Worm (Caenorhabditis elegans) whole organism, L1 larva: ENCODE measurements around the gene prp-9.
A peak's percentile ranks its signal among the peaks of the same experiment; 100 is the strongest.

Experiments used
- C16A3.4 ChIP-seq: fragments of 150-350 bp; optimal IDR thresholded peaks from 2 replicates; lab custom pipeline; 2014; ENCODE audit warnings: missing biosample characterization, missing genetic modification characterization
- C34B4.2 ChIP-seq: sonication (generic microtip); optimal IDR thresholded peaks from 2 replicates; lab custom pipeline; 2017; ENCODE audit warnings: mild to moderate bottlenecking, missing genetic modification characterization, missing compliant biosample characterization
- F16B12.6 ChIP-seq: fragments of 150-350 bp; optimal IDR thresholded peaks from 2 replicates; lab custom pipeline; 2014; ENCODE audit warnings: missing biosample characterization, missing genetic modification characterization
- Y116A8C.19 ChIP-seq: sonication (generic microtip); optimal IDR thresholded peaks from 2 replicates; lab custom pipeline; 2016; ENCODE audit warnings: missing compliant biosample characterization, missing genetic modification characterization, borderline replicate concordance
- aly-2 ChIP-seq: fragments of 150-350 bp; optimal IDR thresholded peaks from 2 replicates; lab custom pipeline; 2014; ENCODE audit warnings: missing biosample characterization, missing genetic modification characterization
- ama-1 ChIP-seq: fragments of 150-350 bp; optimal IDR thresholded peaks from 2 replicates; lab custom pipeline; 2014
- blmp-1 ChIP-seq: fragments of 150-350 bp; optimal IDR thresholded peaks from 2 replicates; lab custom pipeline; 2014; ENCODE audit warnings: missing biosample characterization, missing genetic modification characterization
- ceh-63 ChIP-seq: fragments of 200-800 bp; sonication (Bioruptor generic); optimal IDR thresholded peaks from 2 replicates; lab custom pipeline; 2018; ENCODE audit warnings: mild to moderate bottlenecking, missing genetic modification characterization, missing compliant biosample characterization
- ceh-8 ChIP-seq: fragments of 200-800 bp; sonication (Bioruptor generic); optimal IDR thresholded peaks from 2 replicates; lab custom pipeline; 2018; ENCODE audit warnings: mild to moderate bottlenecking, missing genetic modification characterization, moderate library complexity, missing compliant biosample characterization
- ceh-88 ChIP-seq: fragments of 200-800 bp; sonication (Bioruptor generic); IDR thresholded peaks from 2 replicates; pipeline ENCODE4 v1.3.6; 2022; ENCODE audit warnings: missing genetic modification characterization, missing compliant biosample characterization
- ces-1 ChIP-seq: fragments of 150-350 bp; optimal IDR thresholded peaks from 2 replicates; lab custom pipeline; 2014; ENCODE audit warnings: missing biosample characterization, missing genetic modification reagents, missing genetic modification characterization
- dsc-1 ChIP-seq: sonication (generic microtip); optimal IDR thresholded peaks from 2 replicates; lab custom pipeline; 2016; ENCODE audit warnings: mild to moderate bottlenecking, missing genetic modification characterization, missing compliant biosample characterization
- efl-1 ChIP-seq, 4 experiments: fragments of 150-350 bp; optimal IDR thresholded peaks in 3 of 4; peaks in 1 of 4; 1 replicate in 1 of 4; 2 replicates in 3 of 4; lab custom pipeline; 2014; ENCODE audit warnings: missing biosample characterization in 2 of 4, missing genetic modification characterization in 2 of 4, missing genetic modification reagents in 2 of 4
- efl-3 ChIP-seq: fragments of 200-800 bp; sonication (Bioruptor generic); optimal IDR thresholded peaks from 2 replicates; lab custom pipeline; 2018; ENCODE audit warnings: mild to moderate bottlenecking, missing genetic modification characterization, missing compliant biosample characterization
- elt-2 ChIP-seq: sonication (generic microtip); optimal IDR thresholded peaks from 2 replicates; lab custom pipeline; 2016; ENCODE audit warnings: missing genetic modification characterization, mild to moderate bottlenecking, inconsistent platforms, missing compliant biosample characterization, missing genetic modification reagents
- elt-3 ChIP-seq, 6 experiments: fragments of 150-350 bp in 1 of 6; sonication (generic microtip); optimal IDR thresholded peaks; 2 replicates each; lab custom pipeline; 2017 to 2018; ENCODE audit warnings: missing biosample characterization in 6 of 6, missing genetic modification characterization in 6 of 6, inconsistent platforms in 1 of 6
- fkh-10 ChIP-seq: sonication (generic microtip); optimal IDR thresholded peaks from 2 replicates; lab custom pipeline; 2017; ENCODE audit warnings: missing biosample characterization, missing genetic modification reagents, missing genetic modification characterization
- fkh-4 ChIP-seq: sonication (generic microtip); optimal IDR thresholded peaks from 2 replicates; lab custom pipeline; 2016; ENCODE audit warnings: missing compliant biosample characterization, missing genetic modification characterization, borderline replicate concordance
- fos-1 ChIP-seq: fragments of 150-350 bp; optimal IDR thresholded peaks from 2 replicates; lab custom pipeline; 2014; ENCODE audit warnings: missing biosample characterization, missing genetic modification characterization
- hlh-17 ChIP-seq: fragments of 200-800 bp; sonication (Bioruptor generic); optimal IDR thresholded peaks from 2 replicates; lab custom pipeline; 2018; ENCODE audit warnings: missing genetic modification characterization, mild to moderate bottlenecking, missing compliant biosample characterization, moderate library complexity, borderline replicate concordance
- hpl-2 ChIP-seq: fragments of 150-350 bp; optimal IDR thresholded peaks from 2 replicates; lab custom pipeline; 2014; ENCODE audit warnings: missing biosample characterization, missing genetic modification reagents, missing genetic modification characterization
- lin-13 ChIP-seq: fragments of 150-350 bp; optimal IDR thresholded peaks from 2 replicates; lab custom pipeline; 2014; ENCODE audit warnings: missing biosample characterization, missing genetic modification reagents, missing genetic modification characterization
- lin-14 ChIP-seq: fragments of 200-800 bp; sonication (Bioruptor generic); optimal IDR thresholded peaks from 2 replicates; lab custom pipeline; 2018; ENCODE audit warnings: mild to moderate bottlenecking, missing genetic modification characterization, moderate library complexity, missing compliant biosample characterization
- lin-15B ChIP-seq: fragments of 150-350 bp; sonication (generic microtip); optimal IDR thresholded peaks from 3 replicates; lab custom pipeline; 2014; ENCODE audit warnings: missing biosample characterization, missing genetic modification characterization
- lin-35 ChIP-seq, 2 experiments: fragments of 150-350 bp; optimal IDR thresholded peaks; 2 replicates each; lab custom pipeline; 2014; ENCODE audit warnings: missing biosample characterization in 2 of 2, missing genetic modification characterization in 2 of 2, missing genetic modification reagents in 2 of 2
- lin-39 ChIP-seq: fragments of 150-350 bp; optimal IDR thresholded peaks from 2 replicates; lab custom pipeline; 2014; ENCODE audit warnings: missing biosample characterization, missing genetic modification reagents, missing genetic modification characterization
- lsy-2 ChIP-seq, 2 experiments: fragments of 150-350 bp; optimal IDR thresholded peaks; 2 replicates each; lab custom pipeline; 2014; ENCODE audit warnings: missing biosample characterization in 2 of 2, missing genetic modification characterization in 2 of 2
- mdl-1 ChIP-seq, 2 experiments: fragments of 150-350 bp; optimal IDR thresholded peaks; 2 replicates each; lab custom pipeline; 2014 to 2017; ENCODE audit warnings: missing biosample characterization in 2 of 2, missing genetic modification characterization in 2 of 2, inconsistent platforms in 1 of 2
- mef-2 ChIP-seq: fragments of 150-350 bp; optimal IDR thresholded peaks from 2 replicates; lab custom pipeline; 2014; ENCODE audit warnings: missing biosample characterization, missing genetic modification characterization
- mep-1 ChIP-seq: fragments of 150-350 bp; optimal IDR thresholded peaks from 2 replicates; lab custom pipeline; 2014; ENCODE audit warnings: missing biosample characterization, missing genetic modification characterization
- nhr-19 ChIP-seq: fragments of 200-800 bp; sonication (Bioruptor generic); conservative IDR thresholded peaks from 2 replicates; pipeline ENCODE4 v1.3.6; 2022; ENCODE audit warnings: missing genetic modification characterization, missing compliant biosample characterization
- nhr-20 ChIP-seq: sonication (generic microtip); optimal IDR thresholded peaks from 2 replicates; lab custom pipeline; 2016; ENCODE audit warnings: mild to moderate bottlenecking, missing genetic modification characterization, missing compliant biosample characterization
- nhr-237 ChIP-seq: fragments of 150-350 bp; optimal IDR thresholded peaks from 2 replicates; lab custom pipeline; 2014; ENCODE audit warnings: missing biosample characterization, missing genetic modification characterization
- nhr-28 ChIP-seq: fragments of 150-350 bp; optimal IDR thresholded peaks from 2 replicates; lab custom pipeline; 2014; ENCODE audit warnings: missing biosample characterization, missing genetic modification characterization
- nhr-47 ChIP-seq: sonication (generic microtip); optimal IDR thresholded peaks from 2 replicates; lab custom pipeline; 2016; ENCODE audit warnings: mild to moderate bottlenecking, missing genetic modification characterization, moderate library complexity, missing compliant biosample characterization
- nhr-71 ChIP-seq: sonication (generic microtip); optimal IDR thresholded peaks from 2 replicates; lab custom pipeline; 2016; ENCODE audit warnings: mild to moderate bottlenecking, missing genetic modification characterization, moderate library complexity, missing compliant biosample characterization
- nhr-85 ChIP-seq: sonication (generic microtip); peaks from one replicate; lab custom pipeline; 2016; ENCODE audit warnings: missing genetic modification characterization, inconsistent platforms, missing compliant biosample characterization
- nhr-90 ChIP-seq: sonication (generic microtip); optimal IDR thresholded peaks from 2 replicates; lab custom pipeline; 2016; ENCODE audit warnings: mild to moderate bottlenecking, missing genetic modification characterization, missing compliant biosample characterization; ENCODE audit not compliant: poor library complexity
- rnt-1 ChIP-seq: sonication (generic microtip); optimal IDR thresholded peaks from 2 replicates; lab custom pipeline; 2016; ENCODE audit warnings: mild to moderate bottlenecking, missing genetic modification characterization, moderate library complexity, missing compliant biosample characterization
- skn-1 ChIP-seq: fragments of 150-350 bp; optimal IDR thresholded peaks from 2 replicates; lab custom pipeline; 2014; ENCODE audit warnings: missing biosample characterization, missing genetic modification characterization
- snu-23 ChIP-seq: sonication (generic microtip); optimal IDR thresholded peaks from 2 replicates; lab custom pipeline; 2016; ENCODE audit warnings: missing genetic modification characterization, missing compliant biosample characterization
- sptf-1 ChIP-seq: fragments of 150-350 bp; optimal IDR thresholded peaks from 2 replicates; lab custom pipeline; 2014; ENCODE audit warnings: missing biosample characterization, missing genetic modification characterization
- sup-37 ChIP-seq: fragments of 200-800 bp; sonication (Bioruptor generic); optimal IDR thresholded peaks from 2 replicates; lab custom pipeline; 2018; ENCODE audit warnings: mild to moderate bottlenecking, missing genetic modification characterization, missing compliant biosample characterization
- tbx-2 ChIP-seq: sonication (generic microtip); optimal IDR thresholded peaks from 2 replicates; lab custom pipeline; 2016; ENCODE audit warnings: missing genetic modification characterization, missing compliant biosample characterization
- tlp-1 ChIP-seq: fragments of 150-350 bp; optimal IDR thresholded peaks from 2 replicates; lab custom pipeline; 2014; ENCODE audit warnings: missing biosample characterization, missing genetic modification characterization
- unc-30 ChIP-seq: sonication (generic microtip); optimal IDR thresholded peaks from 2 replicates; lab custom pipeline; 2017; ENCODE audit warnings: missing biosample characterization, missing genetic modification characterization
- ztf-11 ChIP-seq, 2 experiments: sonication (generic microtip); optimal IDR thresholded peaks; 2 replicates each; lab custom pipeline; 2016 to 2017; ENCODE audit warnings: missing genetic modification characterization in 2 of 2, missing biosample characterization in 1 of 2, missing compliant biosample characterization in 1 of 2

Gene prp-9

ce11 chrII:8488123-8488522 is 37.1 kb downstream of the prp-9 start:
- TF ChIP-seq Y116A8C.19 (tag; lab: Kevin White, UChicago), result no peak
- no peak for TF ChIP-seq lin-13 (GFP tag; lab: Kevin White, UChicago)
- no peak for TF ChIP-seq efl-1 (optimal IDR thresholded peaks at IDR 0.05; lab: Kevin White, UChicago)
- peak in 1 of 2 experiments; percentile 68 for TF ChIP-seq efl-1 (GFP tag; optimal IDR thresholded peaks at IDR 0.05 in 1 of 2; lab: Kevin White, UChicago)
- TF ChIP-seq ceh-8 (GFP tag; lab: Kevin White, UChicago), result no peak

ce11 chrII:8485603-8486002 is 39.6 kb downstream of the prp-9 start, which contains the start of gene gbh-2:
Gene gbh-2, plus strand, starts transcription at chrII:8485879.
- TF ChIP-seq ztf-11 (tag; optimal IDR thresholded peaks at IDR 0.05; lab: Kevin White, UChicago), result no peak
- no peak for TF ChIP-seq lin-15B (tag; lab: Kevin White, UChicago)
- TF ChIP-seq nhr-47 (tag; lab: Kevin White, UChicago), result peak; percentile 25
- TF ChIP-seq sup-37 (GFP tag; lab: Kevin White, UChicago), result no peak
- no peak for TF ChIP-seq sptf-1 (tag; lab: Kevin White, UChicago)
- no peak for TF ChIP-seq efl-3 (GFP tag; lab: Kevin White, UChicago)
- peak; percentile 90 for TF ChIP-seq nhr-20 (tag; lab: Kevin White, UChicago)
- peak; percentile 86 for TF ChIP-seq nhr-71 (tag; lab: Kevin White, UChicago)
- TF ChIP-seq lin-35 (GFP tag; optimal IDR thresholded peaks at IDR 0.05; lab: Kevin White, UChicago), result peak in 1 of 2 experiments; percentile 72
- peak; percentile 39 for TF ChIP-seq blmp-1 (tag; lab: Kevin White, UChicago)
- TF ChIP-seq hpl-2 (GFP tag; lab: Kevin White, UChicago), result no peak
- no peak for TF ChIP-seq C16A3.4 (tag; lab: Kevin White, UChicago)
- TF ChIP-seq dsc-1, result no peak
- TF ChIP-seq F16B12.6, result no peak
- TF ChIP-seq mef-2 (tag; lab: Kevin White, UChicago), result no peak
- TF ChIP-seq skn-1 (tag; lab: Kevin White, UChicago), result no peak
- peak in 2 of 6 experiments; percentile 64 to 67 for TF ChIP-seq elt-3 (tag; optimal IDR thresholded peaks at IDR 0.05; lab: Kevin White, UChicago)
- TF ChIP-seq lsy-2 (tag; optimal IDR thresholded peaks at IDR 0.05; lab: Kevin White, UChicago), result peak; percentile 6 to 41
- TF ChIP-seq lin-14 (GFP tag; lab: Kevin White, UChicago), result peak; percentile 59
- no peak for TF ChIP-seq mep-1
- no peak for TF ChIP-seq nhr-237 (tag; lab: Kevin White, UChicago)
- TF ChIP-seq tbx-2 (tag; lab: Kevin White, UChicago), result peak; percentile 21
- no peak for TF ChIP-seq unc-30 (tag; lab: Kevin White, UChicago)
- no peak for TF ChIP-seq C34B4.2 (tag; lab: Kevin White, UChicago)
- TF ChIP-seq ceh-63 (GFP tag; lab: Kevin White, UChicago), result no peak
- no peak for TF ChIP-seq fkh-10 (GFP tag; lab: Kevin White, UChicago)
- no peak for TF ChIP-seq tlp-1 (tag; lab: Kevin White, UChicago)
- peak; percentile 69 for TF ChIP-seq nhr-85 (tag; lab: Kevin White, UChicago)
- peak; percentile 48 for TF ChIP-seq snu-23
- TF ChIP-seq ama-1, result no peak
- peak; percentile 34; the same call in 1 of the 2 replicates for TF ChIP-seq nhr-19 (GFP tag; lab: Robert Waterston, UW)
- no peak for TF ChIP-seq efl-1 (optimal IDR thresholded peaks at IDR 0.05; lab: Kevin White, UChicago)
- TF ChIP-seq efl-1 (GFP tag; optimal IDR thresholded peaks at IDR 0.05 in 1 of 2; lab: Kevin White, UChicago), result peak in 1 of 2 experiments; percentile 79
- TF ChIP-seq fos-1 (tag; lab: Kevin White, UChicago), result no peak
- no peak for TF ChIP-seq fkh-4 (tag; lab: Kevin White, UChicago)
- TF ChIP-seq mdl-1 (tag; optimal IDR thresholded peaks at IDR 0.05; lab: Kevin White, UChicago), result no peak
- no peak for TF ChIP-seq hlh-17 (GFP tag; lab: Kevin White, UChicago)
- TF ChIP-seq ces-1 (GFP tag; lab: Kevin White, UChicago), result no peak
- no peak for TF ChIP-seq ceh-88 (GFP tag; lab: Robert Waterston, UW)
- no peak for TF ChIP-seq rnt-1 (tag; lab: Kevin White, UChicago)
- TF ChIP-seq lin-39, result no peak
- peak; percentile 44 for TF ChIP-seq nhr-90 (tag; lab: Kevin White, UChicago)
- TF ChIP-seq aly-2, result no peak
- TF ChIP-seq elt-2, result peak; percentile 89
- TF ChIP-seq nhr-28 (tag; lab: Kevin White, UChicago), result no peak
- TF ChIP-seq lin-13 (GFP tag; lab: Kevin White, UChicago), result no peak
- no peak for TF ChIP-seq ceh-8 (GFP tag; lab: Kevin White, UChicago)
- TF ChIP-seq, all 84 proteins: peak for 15
